Worm (Caenorhabditis elegans): ENCODE measurements around the gene str-164.

DNA sequence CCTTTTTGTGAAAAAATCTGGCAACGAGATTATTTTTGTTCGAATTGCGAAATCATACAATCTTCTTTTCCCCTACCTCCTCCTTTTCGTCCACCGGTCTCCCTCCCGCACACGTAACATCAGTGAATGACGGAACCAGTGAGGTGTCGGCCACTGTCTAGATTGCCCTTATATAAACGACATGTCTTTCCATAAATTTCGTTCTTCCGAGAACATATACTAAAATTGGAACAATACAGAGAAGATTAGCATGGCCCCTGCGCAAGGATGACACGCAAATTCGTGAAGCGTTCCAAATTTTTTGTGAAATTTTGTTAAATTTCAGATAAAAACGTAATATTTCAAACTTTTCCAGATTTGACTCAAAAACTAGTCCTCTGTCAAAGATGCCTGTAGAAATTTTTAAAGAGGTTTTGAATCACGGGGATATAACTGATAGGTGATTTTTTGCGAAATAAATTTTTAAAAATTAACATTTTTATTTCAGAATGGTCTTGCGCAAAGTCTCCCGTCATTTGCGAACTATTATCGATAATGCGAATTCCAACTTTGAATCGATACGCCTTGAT, 29.7 kb upstream of the str-164 start:
- TF ChIP-seq dmd-6 (GFP tag; IDR thresholded peaks at IDR 0.05) = no peak; the same call in 1 of the 2 replicates
- no peak for TF ChIP-seq pqm-1 (tag; optimal IDR thresholded peaks at IDR 0.05)
- TF ChIP-seq aly-2 (tag; optimal IDR thresholded peaks at IDR 0.05) = no peak
- TF ChIP-seq nhr-76 (tag; optimal IDR thresholded peaks at IDR 0.05) = no peak
